Fruit fly (Drosophila melanogaster) whole organism, prepupa: ENCODE measurements around the gene Eig71Ek.

Experiments
- Blimp-1 ChIP-seq: fragments of 200-800 bp; sonication (Bioruptor generic); optimal IDR thresholded peaks from 3 replicates; lab custom pipeline; 2017; ENCODE audit warnings: missing biosample characterization, missing genetic modification characterization, mild to moderate bottlenecking, moderate library complexity, missing genetic modification reagents
- CG10631 ChIP-seq: fragments of 200-800 bp; sonication (Bioruptor generic); optimal IDR thresholded peaks from 2 replicates; lab custom pipeline; 2016; ENCODE audit warnings: missing biosample characterization, missing genetic modification characterization
- CG10669 ChIP-seq: fragments of 200-800 bp; sonication (Bioruptor generic); optimal IDR thresholded peaks from 3 replicates; lab custom pipeline; 2018; ENCODE audit warnings: missing biosample characterization, mild to moderate bottlenecking, missing genetic modification characterization, moderate library complexity
- CG11294 ChIP-seq: fragments of 200-800 bp; sonication (Bioruptor generic); IDR thresholded peaks from 2 replicates; pipeline ENCODE4 v1.3.6; 2022; ENCODE audit warnings: missing biosample characterization, missing genetic modification characterization
- CG11762 ChIP-seq: fragments of 200-800 bp; sonication (Bioruptor generic); optimal IDR thresholded peaks from 3 replicates; lab custom pipeline; 2016; ENCODE audit warnings: missing biosample characterization, missing genetic modification characterization; ENCODE audit not compliant: insufficient read depth
- CG1621 ChIP-seq: fragments of 200-800 bp; sonication (Bioruptor generic); optimal IDR thresholded peaks from 3 replicates; lab custom pipeline; 2018; ENCODE audit warnings: missing biosample characterization, mild to moderate bottlenecking, missing genetic modification characterization
- CG16779 ChIP-seq: fragments of 200-800 bp; sonication (Bioruptor generic); optimal IDR thresholded peaks from 3 replicates; lab custom pipeline; 2017; ENCODE audit warnings: missing biosample characterization, mild to moderate bottlenecking, missing genetic modification characterization
- CG3032 ChIP-seq: fragments of 200-800 bp; optimal IDR thresholded peaks from 2 replicates; lab custom pipeline; 2019; ENCODE audit warnings: missing biosample characterization, mild to moderate bottlenecking, missing genetic modification characterization, moderate library complexity
- CG31627 ChIP-seq: fragments of 200-800 bp; sonication (Bioruptor generic); optimal IDR thresholded peaks from 3 replicates; lab custom pipeline; 2016; ENCODE audit warnings: missing biosample characterization, missing genetic modification characterization
- CG32006 ChIP-seq: fragments of 200-800 bp; sonication (Bioruptor generic); optimal IDR thresholded peaks from 3 replicates; lab custom pipeline; 2017; ENCODE audit warnings: missing biosample characterization, mild to moderate bottlenecking, missing genetic modification characterization
- CG34406 ChIP-seq: fragments of 200-800 bp; sonication (Bioruptor generic); optimal IDR thresholded peaks from 3 replicates; lab custom pipeline; 2016; ENCODE audit warnings: missing biosample characterization, missing genetic modification characterization
- CG3919 ChIP-seq: fragments of 200-800 bp; sonication (Bioruptor generic); optimal IDR thresholded peaks from 3 replicates; lab custom pipeline; 2016; ENCODE audit warnings: missing biosample characterization, missing genetic modification characterization
- CG4318 ChIP-seq: fragments of 200-800 bp; sonication (Bioruptor generic); optimal IDR thresholded peaks from 3 replicates; lab custom pipeline; 2017; ENCODE audit warnings: missing biosample characterization, mild to moderate bottlenecking, missing genetic modification characterization
- CG6276 ChIP-seq: fragments of 200-800 bp; sonication (Bioruptor generic); optimal IDR thresholded peaks from 2 replicates; lab custom pipeline; 2017; ENCODE audit warnings: missing biosample characterization, mild to moderate bottlenecking, missing genetic modification characterization
- CG6792 ChIP-seq: fragments of 200-800 bp; sonication (Bioruptor generic); optimal IDR thresholded peaks from 3 replicates; lab custom pipeline; 2016; ENCODE audit warnings: missing biosample characterization, missing genetic modification characterization
- CG6808 ChIP-seq: fragments of 200-800 bp; sonication (Bioruptor generic); optimal IDR thresholded peaks from 3 replicates; lab custom pipeline; 2017; ENCODE audit warnings: missing biosample characterization, missing genetic modification characterization, mild to moderate bottlenecking, moderate library complexity, missing genetic modification reagents
- CG7368 ChIP-seq: fragments of 200-800 bp; sonication (Bioruptor generic); optimal IDR thresholded peaks from 3 replicates; lab custom pipeline; 2016; ENCODE audit warnings: missing biosample characterization, missing genetic modification characterization
- CG8119 ChIP-seq: fragments of 200-800 bp; sonication (Bioruptor generic); IDR thresholded peaks from 3 replicates; pipeline ENCODE4 v1.3.6; 2022; ENCODE audit warnings: missing biosample characterization, missing genetic modification characterization
- CG8632 ChIP-seq: fragments of 200-800 bp; sonication (Bioruptor generic); optimal IDR thresholded peaks from 3 replicates; lab custom pipeline; 2016; ENCODE audit warnings: missing biosample characterization, missing genetic modification characterization
- Eip75B ChIP-seq: fragments of 200-800 bp; sonication (Bioruptor generic); optimal IDR thresholded peaks from 3 replicates; lab custom pipeline; 2016; ENCODE audit warnings: missing biosample characterization, missing genetic modification characterization
- Eip78C ChIP-seq: fragments of 200-800 bp; sonication (Bioruptor generic); peaks from one replicate; lab custom pipeline; 2016; ENCODE audit warnings: missing biosample characterization, missing genetic modification characterization
- Ets96B ChIP-seq: fragments of 200-800 bp; optimal IDR thresholded peaks from 2 replicates; lab custom pipeline; 2019; ENCODE audit warnings: missing biosample characterization, mild to moderate bottlenecking, missing genetic modification characterization, moderate library complexity
- Gug ChIP-seq: fragments of 200-800 bp; sonication (Bioruptor generic); IDR thresholded peaks from 2 replicates; pipeline ENCODE4 v1.3.6; 2022; ENCODE audit warnings: missing biosample characterization, missing genetic modification characterization
- Hr4 ChIP-seq: fragments of 200-800 bp; sonication (Bioruptor generic); optimal IDR thresholded peaks from 3 replicates; lab custom pipeline; 2016; ENCODE audit warnings: missing biosample characterization, missing genetic modification characterization
- Lpt ChIP-seq: fragments of 200-800 bp; sonication (Bioruptor generic); optimal IDR thresholded peaks from 3 replicates; lab custom pipeline; 2016; ENCODE audit warnings: missing biosample characterization, missing genetic modification characterization
- OdsH ChIP-seq: fragments of 200-800 bp; sonication (Bioruptor generic); optimal IDR thresholded peaks from 3 replicates; lab custom pipeline; 2016; ENCODE audit warnings: missing biosample characterization, missing genetic modification characterization
- Smox ChIP-seq: fragments of 200-800 bp; sonication (Bioruptor generic); optimal IDR thresholded peaks from 3 replicates; lab custom pipeline; 2016; ENCODE audit warnings: missing biosample characterization, missing genetic modification characterization
- Sox102F ChIP-seq: fragments of 200-800 bp; sonication (Bioruptor generic); optimal IDR thresholded peaks from 2 replicates; lab custom pipeline; 2016; ENCODE audit warnings: missing biosample characterization, mild to moderate bottlenecking, missing genetic modification characterization
- Sox14 ChIP-seq: fragments of 200-800 bp; sonication (Bioruptor generic); optimal IDR thresholded peaks from 3 replicates; lab custom pipeline; 2016; ENCODE audit warnings: missing biosample characterization, missing genetic modification characterization
- Sox15 ChIP-seq: fragments of 200-800 bp; sonication (Bioruptor generic); optimal IDR thresholded peaks from 3 replicates; lab custom pipeline; 2016; ENCODE audit warnings: missing biosample characterization, missing genetic modification characterization
- achi ChIP-seq: fragments of 200-800 bp; sonication (Bioruptor generic); optimal IDR thresholded peaks from 3 replicates; lab custom pipeline; 2016; ENCODE audit warnings: missing biosample characterization, missing genetic modification characterization
- acj6 ChIP-seq: fragments of 200-800 bp; sonication (Bioruptor generic); optimal IDR thresholded peaks from 3 replicates; lab custom pipeline; 2016; ENCODE audit warnings: missing biosample characterization, missing genetic modification characterization
- dsx ChIP-seq: fragments of 200-800 bp; optimal IDR thresholded peaks from 3 replicates; lab custom pipeline; 2019; ENCODE audit warnings: missing biosample characterization, mild to moderate bottlenecking, missing genetic modification characterization, moderate library complexity; ENCODE audit not compliant: poor library complexity, severe bottlenecking
- eg ChIP-seq: fragments of 200-800 bp; sonication (Bioruptor generic); IDR thresholded peaks from 3 replicates; pipeline ENCODE4 v1.3.6; 2022; ENCODE audit warnings: missing biosample characterization, missing genetic modification characterization
- esn ChIP-seq: fragments of 200-800 bp; sonication (Bioruptor generic); optimal IDR thresholded peaks from 2 replicates; lab custom pipeline; 2016; ENCODE audit warnings: missing biosample characterization, mild to moderate bottlenecking, missing genetic modification characterization, moderate library complexity
- fd59A ChIP-seq: fragments of 200-800 bp; sonication (Bioruptor generic); optimal IDR thresholded peaks from 2 replicates; lab custom pipeline; 2017; ENCODE audit warnings: missing biosample characterization, mild to moderate bottlenecking, missing genetic modification characterization, missing genetic modification reagents
- fkh ChIP-seq: fragments of 200-800 bp; sonication (Bioruptor generic); optimal IDR thresholded peaks from 3 replicates; lab custom pipeline; 2017; ENCODE audit warnings: missing biosample characterization, mild to moderate bottlenecking, missing genetic modification characterization, moderate library complexity
- lz ChIP-seq: fragments of 200-800 bp; sonication (Bioruptor generic); optimal IDR thresholded peaks from 3 replicates; lab custom pipeline; 2016; ENCODE audit warnings: missing biosample characterization, missing genetic modification characterization
- net ChIP-seq: fragments of 200-800 bp; sonication (Bioruptor generic); optimal IDR thresholded peaks from 3 replicates; lab custom pipeline; 2016; ENCODE audit warnings: missing biosample characterization, missing genetic modification characterization
- pdm3 ChIP-seq: fragments of 200-800 bp; sonication (Bioruptor generic); optimal IDR thresholded peaks from 3 replicates; lab custom pipeline; 2016; ENCODE audit warnings: missing biosample characterization, missing genetic modification characterization
- salr ChIP-seq, 2 experiments: fragments of 200-800 bp; sonication (Bioruptor generic); optimal IDR thresholded peaks; 3 replicates each; lab custom pipeline; 2016 to 2018; ENCODE audit warnings: missing biosample characterization in 2 of 2, missing genetic modification characterization in 2 of 2, mild to moderate bottlenecking in 1 of 2
- spab ChIP-seq: fragments of 200-800 bp; sonication (Bioruptor generic); optimal IDR thresholded peaks from 2 replicates; lab custom pipeline; 2017; ENCODE audit warnings: missing biosample characterization, mild to moderate bottlenecking, missing genetic modification characterization, missing genetic modification reagents
- ss ChIP-seq, 2 experiments: fragments of 200-800 bp; sonication (Bioruptor generic); optimal IDR thresholded peaks; 2 replicates in 1 of 2; 3 replicates in 1 of 2; lab custom pipeline; 2017 to 2018; ENCODE audit warnings: mild to moderate bottlenecking in 2 of 2, missing biosample characterization in 2 of 2, missing genetic modification characterization in 2 of 2, moderate library complexity in 1 of 2
- svp ChIP-seq: fragments of 200-800 bp; sonication (Bioruptor generic); peaks from one replicate; lab custom pipeline; 2016; ENCODE audit warnings: missing biosample characterization, missing genetic modification characterization
- topi ChIP-seq: fragments of 200-800 bp; sonication (Bioruptor generic); optimal IDR thresholded peaks from 3 replicates; lab custom pipeline; 2016; ENCODE audit warnings: missing biosample characterization, missing genetic modification characterization
- vri ChIP-seq: fragments of 200-800 bp; sonication (Bioruptor generic); optimal IDR thresholded peaks from 3 replicates; lab custom pipeline; 2016; ENCODE audit warnings: missing biosample characterization, mild to moderate bottlenecking, missing genetic modification characterization

Gene Eig71Ek

dm6 chr3L:15704250-15704985 lies 43.4 kb downstream of the Eig71Ek start:
- peak; percentile 69 for TF ChIP-seq CG4318 (GFP tag; lab: Kevin White, UChicago)
- TF ChIP-seq ss (GFP tag; optimal IDR thresholded peaks at IDR 0.05; lab: Kevin White, UChicago), result peak in 1 of 2 experiments; percentile 30
- peak; percentile 55 for TF ChIP-seq Hr4 (GFP tag; lab: Kevin White, UChicago)
- no peak for TF ChIP-seq eg (GFP tag; lab: Robert Waterston, UW)
- TF ChIP-seq topi (GFP tag; lab: Kevin White, UChicago), result peak; percentile 9
- TF ChIP-seq acj6 (GFP tag; lab: Kevin White, UChicago), result peak; percentile 61
- TF ChIP-seq pdm3 (GFP tag; lab: Kevin White, UChicago), result peak; percentile 62
- peak; percentile 34 for TF ChIP-seq Smox (GFP tag; lab: Kevin White, UChicago)
- TF ChIP-seq CG3919 (GFP tag; lab: Kevin White, UChicago), result peak; percentile 39
- peak; percentile 38 for TF ChIP-seq CG6276 (GFP tag; lab: Kevin White, UChicago)
- peak; percentile 81 for TF ChIP-seq Eip78C (GFP tag; lab: Kevin White, UChicago)
- TF ChIP-seq CG7368, result no peak
- TF ChIP-seq CG34406 (GFP tag; lab: Kevin White, UChicago), result peak; percentile 38
- peak; percentile 10 for TF ChIP-seq Eip75B (GFP tag; lab: Kevin White, UChicago)
- peak; percentile 9 for TF ChIP-seq Sox15 (GFP tag; lab: Kevin White, UChicago)
- TF ChIP-seq CG8632 (GFP tag; lab: Kevin White, UChicago), result peak; percentile 48
- peak; percentile 59 for TF ChIP-seq Lpt (GFP tag; lab: Kevin White, UChicago)
- peak; percentile 27 for TF ChIP-seq CG10669 (GFP tag; lab: Kevin White, UChicago)
- TF ChIP-seq spab, result peak; percentile 50
- no peak for TF ChIP-seq Sox102F (GFP tag; lab: Kevin White, UChicago)
- no peak for TF ChIP-seq CG11762 (GFP tag; lab: Kevin White, UChicago)
- TF ChIP-seq fd59A, result peak; percentile 47
- TF ChIP-seq CG1621, result no peak
- TF ChIP-seq Blimp-1 (GFP tag; lab: Kevin White, UChicago), result no peak
- peak in 1 of 2 experiments; percentile 64 for TF ChIP-seq salr (GFP tag; optimal IDR thresholded peaks at IDR 0.05; lab: Kevin White, UChicago)
- TF ChIP-seq dsx, result peak; percentile 34
- no peak for TF ChIP-seq lz
- TF ChIP-seq achi (GFP tag; lab: Kevin White, UChicago), result peak; percentile 73
- peak; percentile 20 for TF ChIP-seq vri (GFP tag; lab: Kevin White, UChicago)
- peak; percentile 32 for TF ChIP-seq esn
- TF ChIP-seq CG11294 (GFP tag; lab: Robert Waterston, UW), result no peak
- peak; percentile 39 for TF ChIP-seq CG3032 (tag; lab: Kevin White, UChicago)
- TF ChIP-seq CG32006 (GFP tag; lab: Kevin White, UChicago), result peak; percentile 77
- peak; percentile 12 for TF ChIP-seq CG6792 (GFP tag; lab: Kevin White, UChicago)
- peak; percentile 63; the same call in 2 of the 3 replicates for TF ChIP-seq CG8119 (GFP tag; lab: Robert Waterston, UW)
- peak; percentile 40 for TF ChIP-seq Sox14 (GFP tag; lab: Kevin White, UChicago)
- TF ChIP-seq fkh (GFP tag; lab: Kevin White, UChicago), result peak; percentile 66
- TF ChIP-seq net (GFP tag; lab: Kevin White, UChicago), result peak; percentile 34
- TF ChIP-seq CG31627 (GFP tag; lab: Kevin White, UChicago), result no peak
- peak; percentile 66 for TF ChIP-seq Ets96B (tag; lab: Kevin White, UChicago)
- TF ChIP-seq OdsH (GFP tag; lab: Kevin White, UChicago), result peak; percentile 64
- peak; percentile 68 for TF ChIP-seq svp (GFP tag; lab: Kevin White, UChicago)
- peak; percentile 42 for TF ChIP-seq CG6808 (GFP tag; lab: Kevin White, UChicago)
- TF ChIP-seq CG10631, result peak; percentile 63
- peak; percentile 33 for TF ChIP-seq Gug (GFP tag; lab: Robert Waterston, UW)
- no peak for TF ChIP-seq CG16779
